Fruit fly (Drosophila melanogaster): ENCODE results near the gene mRpL12.

The mRpL12 gene

dm6 chr3L:8956669-8957068 is at the start of gene mRpL12:
TSS of gene mRpL12 (plus strand) at chr3L:8956791.
- TF ChIP-seq noc (tag; optimal IDR thresholded peaks at IDR 0.05) = no peak

dm6 chr3L:8912332-8912731 is 44.3 kb upstream of the mRpL12 start, which contains the start of the genes Tsp66E and mfr:
TSS of gene Tsp66E (plus strand) at chr3L:8912499.
TSS of gene mfr (minus strand) at chr3L:8912671.
- no peak for TF ChIP-seq noc (tag; optimal IDR thresholded peaks at IDR 0.05)

dm6 chr3L:8913537-8914108 is 43.0 kb upstream of the mRpL12 start:
- no peak for TF ChIP-seq noc (tag; optimal IDR thresholded peaks at IDR 0.05)

dm6 chr3L:8919678-8920077 is 36.9 kb upstream of the mRpL12 start:
- TF ChIP-seq noc (tag; optimal IDR thresholded peaks at IDR 0.05) = no peak

- peak; percentile 73 for TF ChIP-seq noc (tag; optimal IDR thresholded peaks at IDR 0.05)
Observed at dm6 chr3L:8920710-8921109, 35.9 kb upstream of the mRpL12 start.

dm6 chr3L:8924417-8924913 is 32.1 kb upstream of the mRpL12 start:
- no peak for TF ChIP-seq noc (tag; optimal IDR thresholded peaks at IDR 0.05)

dm6 chr3L:8924999-8925398 is 31.6 kb upstream of the mRpL12 start:
- no peak for TF ChIP-seq noc (tag; optimal IDR thresholded peaks at IDR 0.05)

- no peak for TF ChIP-seq noc (tag; optimal IDR thresholded peaks at IDR 0.05)
Observed at dm6 chr3L:8925679-8926078, 30.9 kb upstream of the mRpL12 start.

dm6 chr3L:8929527-8929926 is 27.1 kb upstream of the mRpL12 start:
- no peak for TF ChIP-seq noc (tag; optimal IDR thresholded peaks at IDR 0.05)

dm6 chr3L:8931916-8932315 is 24.7 kb upstream of the mRpL12 start:
- TF ChIP-seq noc (tag; optimal IDR thresholded peaks at IDR 0.05) = no peak

dm6 chr3L:8939654-8940053 is 16.9 kb upstream of the mRpL12 start:
- TF ChIP-seq noc (tag; optimal IDR thresholded peaks at IDR 0.05) = no peak

- no peak for TF ChIP-seq noc (tag; optimal IDR thresholded peaks at IDR 0.05)
Observed at dm6 chr3L:8947848-8948494, 8.6 kb upstream of the mRpL12 start.

dm6 chr3L:8949823-8950222 is 6.8 kb upstream of the mRpL12 start:
- TF ChIP-seq noc (tag; optimal IDR thresholded peaks at IDR 0.05) = no peak

dm6 chr3L:8950955-8951354 is 5.6 kb upstream of the mRpL12 start:
- no peak for TF ChIP-seq noc (tag; optimal IDR thresholded peaks at IDR 0.05)

dm6 chr3L:8951507-8951906 is 5.1 kb upstream of the mRpL12 start:
- TF ChIP-seq noc (tag; optimal IDR thresholded peaks at IDR 0.05) = no peak

- TF ChIP-seq noc (tag; optimal IDR thresholded peaks at IDR 0.05) = no peak
Observed at dm6 chr3L:8952549-8953198, 3.9 kb upstream of the mRpL12 start.
